Fruit fly (Drosophila melanogaster) whole organism, prepupa: ENCODE data around the gene CG14960.

Experiments
- Blimp-1 ChIP-seq: fragments of 200-800 bp; sonication (Bioruptor generic); optimal IDR thresholded peaks from 3 replicates; lab custom pipeline; 2017; ENCODE audit warnings: missing biosample characterization, missing genetic modification characterization, mild to moderate bottlenecking, moderate library complexity, missing genetic modification reagents
- CG11762 ChIP-seq: fragments of 200-800 bp; sonication (Bioruptor generic); optimal IDR thresholded peaks from 3 replicates; lab custom pipeline; 2016; ENCODE audit warnings: missing biosample characterization, missing genetic modification characterization; ENCODE audit not compliant: insufficient read depth
- CG11902 ChIP-seq: fragments of 200-800 bp; sonication (Bioruptor generic); optimal IDR thresholded peaks from 3 replicates; lab custom pipeline; 2016; ENCODE audit warnings: missing biosample characterization, missing genetic modification characterization
- CG15336 ChIP-seq: fragments of 200-800 bp; sonication (Bioruptor generic); IDR thresholded peaks from 2 replicates; pipeline ENCODE4 v1.3.6; 2022; ENCODE audit warnings: missing biosample characterization, missing genetic modification characterization
- CG16779 ChIP-seq: fragments of 200-800 bp; sonication (Bioruptor generic); optimal IDR thresholded peaks from 3 replicates; lab custom pipeline; 2017; ENCODE audit warnings: missing biosample characterization, mild to moderate bottlenecking, missing genetic modification characterization
- CG32006 ChIP-seq: fragments of 200-800 bp; sonication (Bioruptor generic); optimal IDR thresholded peaks from 3 replicates; lab custom pipeline; 2017; ENCODE audit warnings: missing biosample characterization, mild to moderate bottlenecking, missing genetic modification characterization
- CG34406 ChIP-seq: fragments of 200-800 bp; sonication (Bioruptor generic); optimal IDR thresholded peaks from 3 replicates; lab custom pipeline; 2016; ENCODE audit warnings: missing biosample characterization, missing genetic modification characterization
- CG4318 ChIP-seq: fragments of 200-800 bp; sonication (Bioruptor generic); optimal IDR thresholded peaks from 3 replicates; lab custom pipeline; 2017; ENCODE audit warnings: missing biosample characterization, mild to moderate bottlenecking, missing genetic modification characterization
- CG6163 ChIP-seq: fragments of 200-800 bp; sonication (Bioruptor generic); IDR thresholded peaks from 3 replicates; pipeline ENCODE4 v1.3.6; 2022; ENCODE audit warnings: missing biosample characterization, missing genetic modification characterization
- CG6276 ChIP-seq: fragments of 200-800 bp; sonication (Bioruptor generic); optimal IDR thresholded peaks from 2 replicates; lab custom pipeline; 2017; ENCODE audit warnings: missing biosample characterization, mild to moderate bottlenecking, missing genetic modification characterization
- CG6792 ChIP-seq: fragments of 200-800 bp; sonication (Bioruptor generic); optimal IDR thresholded peaks from 3 replicates; lab custom pipeline; 2016; ENCODE audit warnings: missing biosample characterization, missing genetic modification characterization
- CG6854 ChIP-seq: fragments of 200-800 bp; sonication (Bioruptor generic); optimal IDR thresholded peaks from 2 replicates; lab custom pipeline; 2017; ENCODE audit warnings: missing biosample characterization, mild to moderate bottlenecking, missing genetic modification characterization
- CG7368 ChIP-seq: fragments of 200-800 bp; sonication (Bioruptor generic); optimal IDR thresholded peaks from 3 replicates; lab custom pipeline; 2016; ENCODE audit warnings: missing biosample characterization, missing genetic modification characterization
- CG8319 ChIP-seq: fragments of 200-800 bp; sonication (Bioruptor generic); optimal IDR thresholded peaks from 3 replicates; lab custom pipeline; 2016; ENCODE audit warnings: missing biosample characterization, missing genetic modification characterization
- CG9139 ChIP-seq: fragments of 200-800 bp; sonication (Bioruptor generic); optimal IDR thresholded peaks from 3 replicates; lab custom pipeline; 2017; ENCODE audit warnings: missing biosample characterization, mild to moderate bottlenecking, missing genetic modification characterization
- Eip78C ChIP-seq: fragments of 200-800 bp; sonication (Bioruptor generic); peaks from one replicate; lab custom pipeline; 2016; ENCODE audit warnings: missing biosample characterization, missing genetic modification characterization
- Eip93F ChIP-seq: fragments of 200-800 bp; sonication (Bioruptor generic); optimal IDR thresholded peaks from 2 replicates; lab custom pipeline; 2016; ENCODE audit warnings: missing biosample characterization, mild to moderate bottlenecking, missing genetic modification characterization
- Ets21C ChIP-seq: fragments of 200-800 bp; sonication (Bioruptor generic); optimal IDR thresholded peaks from 3 replicates; lab custom pipeline; 2016; ENCODE audit warnings: missing biosample characterization, missing genetic modification characterization
- Ets96B ChIP-seq: fragments of 200-800 bp; optimal IDR thresholded peaks from 2 replicates; lab custom pipeline; 2019; ENCODE audit warnings: missing biosample characterization, mild to moderate bottlenecking, missing genetic modification characterization, moderate library complexity
- Hr38 ChIP-seq: sonication (Bioruptor generic); optimal IDR thresholded peaks from 2 replicates; lab custom pipeline; 2016; ENCODE audit warnings: missing biosample characterization, missing genetic modification characterization
- OdsH ChIP-seq: fragments of 200-800 bp; sonication (Bioruptor generic); optimal IDR thresholded peaks from 3 replicates; lab custom pipeline; 2016; ENCODE audit warnings: missing biosample characterization, missing genetic modification characterization
- Smox ChIP-seq: fragments of 200-800 bp; sonication (Bioruptor generic); optimal IDR thresholded peaks from 3 replicates; lab custom pipeline; 2016; ENCODE audit warnings: missing biosample characterization, missing genetic modification characterization
- Sox14 ChIP-seq: fragments of 200-800 bp; sonication (Bioruptor generic); optimal IDR thresholded peaks from 3 replicates; lab custom pipeline; 2016; ENCODE audit warnings: missing biosample characterization, missing genetic modification characterization
- Sox15 ChIP-seq: fragments of 200-800 bp; sonication (Bioruptor generic); optimal IDR thresholded peaks from 3 replicates; lab custom pipeline; 2016; ENCODE audit warnings: missing biosample characterization, missing genetic modification characterization
- acj6 ChIP-seq: fragments of 200-800 bp; sonication (Bioruptor generic); optimal IDR thresholded peaks from 3 replicates; lab custom pipeline; 2016; ENCODE audit warnings: missing biosample characterization, missing genetic modification characterization
- dac ChIP-seq: fragments of 200-800 bp; sonication (Bioruptor generic); optimal IDR thresholded peaks from 2 replicates; lab custom pipeline; 2017; ENCODE audit warnings: missing biosample characterization, mild to moderate bottlenecking, missing genetic modification characterization
- dsx ChIP-seq: fragments of 200-800 bp; optimal IDR thresholded peaks from 3 replicates; lab custom pipeline; 2019; ENCODE audit warnings: missing biosample characterization, mild to moderate bottlenecking, missing genetic modification characterization, moderate library complexity; ENCODE audit not compliant: poor library complexity, severe bottlenecking
- esn ChIP-seq: fragments of 200-800 bp; sonication (Bioruptor generic); optimal IDR thresholded peaks from 2 replicates; lab custom pipeline; 2016; ENCODE audit warnings: missing biosample characterization, mild to moderate bottlenecking, missing genetic modification characterization, moderate library complexity
- fd59A ChIP-seq: fragments of 200-800 bp; sonication (Bioruptor generic); optimal IDR thresholded peaks from 2 replicates; lab custom pipeline; 2017; ENCODE audit warnings: missing biosample characterization, mild to moderate bottlenecking, missing genetic modification characterization, missing genetic modification reagents
- fkh ChIP-seq: fragments of 200-800 bp; sonication (Bioruptor generic); optimal IDR thresholded peaks from 3 replicates; lab custom pipeline; 2017; ENCODE audit warnings: missing biosample characterization, mild to moderate bottlenecking, missing genetic modification characterization, moderate library complexity
- lz ChIP-seq: fragments of 200-800 bp; sonication (Bioruptor generic); optimal IDR thresholded peaks from 3 replicates; lab custom pipeline; 2016; ENCODE audit warnings: missing biosample characterization, missing genetic modification characterization
- net ChIP-seq: fragments of 200-800 bp; sonication (Bioruptor generic); optimal IDR thresholded peaks from 3 replicates; lab custom pipeline; 2016; ENCODE audit warnings: missing biosample characterization, missing genetic modification characterization
- pdm3 ChIP-seq: fragments of 200-800 bp; sonication (Bioruptor generic); optimal IDR thresholded peaks from 3 replicates; lab custom pipeline; 2016; ENCODE audit warnings: missing biosample characterization, missing genetic modification characterization
- salr ChIP-seq, 2 experiments: fragments of 200-800 bp; sonication (Bioruptor generic); optimal IDR thresholded peaks; 3 replicates each; lab custom pipeline; 2016 to 2018; ENCODE audit warnings: missing biosample characterization in 2 of 2, missing genetic modification characterization in 2 of 2, mild to moderate bottlenecking in 1 of 2
- spab ChIP-seq: fragments of 200-800 bp; sonication (Bioruptor generic); optimal IDR thresholded peaks from 2 replicates; lab custom pipeline; 2017; ENCODE audit warnings: missing biosample characterization, mild to moderate bottlenecking, missing genetic modification characterization, missing genetic modification reagents
- svp ChIP-seq: fragments of 200-800 bp; sonication (Bioruptor generic); peaks from one replicate; lab custom pipeline; 2016; ENCODE audit warnings: missing biosample characterization, missing genetic modification characterization
- topi ChIP-seq: fragments of 200-800 bp; sonication (Bioruptor generic); optimal IDR thresholded peaks from 3 replicates; lab custom pipeline; 2016; ENCODE audit warnings: missing biosample characterization, missing genetic modification characterization
- vri ChIP-seq: fragments of 200-800 bp; sonication (Bioruptor generic); optimal IDR thresholded peaks from 3 replicates; lab custom pipeline; 2016; ENCODE audit warnings: missing biosample characterization, mild to moderate bottlenecking, missing genetic modification characterization

CG14960 gene

dm6 chr3L:3306515-3306914 lies 35.7 kb downstream of the CG14960 start:
- TF ChIP-seq CG8319 (GFP tag; lab: Kevin White, UChicago), result no peak
- TF ChIP-seq CG11762 (GFP tag; lab: Kevin White, UChicago), result no peak
- TF ChIP-seq Blimp-1 (GFP tag; lab: Kevin White, UChicago), result no peak
- TF ChIP-seq pdm3 (GFP tag; lab: Kevin White, UChicago), result no peak
- no peak for TF ChIP-seq CG34406
- no peak for TF ChIP-seq CG15336 (GFP tag; lab: Robert Waterston, UW)
- no peak for TF ChIP-seq Smox (GFP tag; lab: Kevin White, UChicago)
- TF ChIP-seq CG6854 (GFP tag; lab: Kevin White, UChicago), result no peak
- TF ChIP-seq OdsH, result no peak
- TF ChIP-seq CG7368 (GFP tag; lab: Kevin White, UChicago), result no peak
- TF ChIP-seq net (GFP tag; lab: Kevin White, UChicago), result no peak
- TF ChIP-seq CG6276 (GFP tag; lab: Kevin White, UChicago), result no peak
- TF ChIP-seq Hr38 (GFP tag; lab: Kevin White, UChicago), result no peak
- no peak for TF ChIP-seq dac (GFP tag; lab: Kevin White, UChicago)
- TF ChIP-seq topi (GFP tag; lab: Kevin White, UChicago), result no peak
- TF ChIP-seq Eip93F (GFP tag; lab: Kevin White, UChicago), result no peak
- TF ChIP-seq CG16779, result no peak
- TF ChIP-seq CG6792 (GFP tag; lab: Kevin White, UChicago), result no peak

dm6 chr3L:3307593-3307992 lies 36.8 kb downstream of the CG14960 start:
- TF ChIP-seq CG11902 (no peak), CG32006 (no peak), Ets21C (GFP tag; lab: Kevin White, UChicago) (no peak), esn (GFP tag; lab: Kevin White, UChicago) (no peak), salr (GFP tag; optimal IDR thresholded peaks at IDR 0.05; lab: Kevin White, UChicago) (no peak), Blimp-1 (GFP tag; lab: Kevin White, UChicago) (no peak), dsx (GFP tag; lab: Kevin White, UChicago) (no peak), CG9139 (GFP tag; lab: Kevin White, UChicago) (no peak), acj6 (GFP tag; lab: Kevin White, UChicago) (no peak), dac (GFP tag; lab: Kevin White, UChicago) (no peak), fd59A (no peak), spab (no peak), Ets96B (tag; lab: Kevin White, UChicago) (no peak), CG6163 (no peak), Sox15 (GFP tag; lab: Kevin White, UChicago) (no peak), Sox14 (no peak), Hr38 (GFP tag; lab: Kevin White, UChicago) (no peak)

- TF ChIP-seq Eip78C (GFP tag; lab: Kevin White, UChicago) (peak; percentile 44), vri (GFP tag; lab: Kevin White, UChicago) (peak; percentile 96), svp (peak; percentile 80), fkh (GFP tag; lab: Kevin White, UChicago) (peak; percentile 58), lz (GFP tag; lab: Kevin White, UChicago) (no peak), CG4318 (GFP tag; lab: Kevin White, UChicago) (no peak)
- TF ChIP-seq, all 60 proteins: peak for 4
Measured at dm6 chr3L:3308676-3309613, 38.1 kb downstream of the CG14960 start.
